Worm (Caenorhabditis elegans) whole organism, L4/young adult: ENCODE measurements around the gene cpr-3.

Source experiments
- W03F9.2 ChIP-seq: fragments of 150-350 bp; optimal IDR thresholded peaks from 2 replicates; lab custom pipeline; 2014; ENCODE audit warnings: missing biosample characterization, missing genetic modification characterization
- him-1 ChIP-seq: sonication (generic microtip); optimal IDR thresholded peaks from 2 replicates; lab custom pipeline; 2016; ENCODE audit warnings: missing genotype, missing genetic modification reagents, missing genetic modification characterization, missing compliant biosample characterization

DNA sequence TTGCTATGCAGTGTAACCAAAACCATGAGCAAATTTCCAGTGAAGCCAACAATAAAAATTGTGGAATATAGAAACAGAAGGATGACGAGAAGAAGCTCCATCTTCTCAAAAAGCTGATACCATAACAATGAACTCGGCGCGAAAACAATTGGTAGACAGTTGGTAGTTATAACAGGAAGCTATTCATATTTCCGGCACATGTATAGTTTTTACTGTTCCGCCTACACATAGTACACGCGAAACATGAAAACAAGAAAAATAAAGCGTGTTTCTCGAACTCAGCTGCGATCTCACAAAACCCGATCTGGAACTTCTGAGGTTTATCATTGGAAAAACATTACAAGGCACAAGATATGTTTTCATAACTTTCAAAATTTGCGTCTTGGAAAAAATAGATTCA is 39.5 kb downstream of the cpr-3 start, which contains the start of gene srsx-37:
- TF ChIP-seq W03F9.2 (tag; lab: Kevin White, UChicago): no peak
- TF ChIP-seq him-1: no peak
